Fruit fly (Drosophila melanogaster) ovary, adult (tissue): ENCODE results near the gene Nep3.
"Not testable (repeated sequence)": the region's sequence is repeated elsewhere in the genome, so short reads cannot be mapped to it uniquely, and the experiment has no call there.

Experiments
- CG17801 ChIP-seq: fragments of 200-800 bp; optimal IDR thresholded peaks from 2 replicates; lab custom pipeline; 2019; ENCODE audit warnings: missing biosample characterization, mild to moderate bottlenecking, missing genetic modification characterization, moderate library complexity; ENCODE audit not compliant: partially characterized antibody

The Nep3 gene

DNA sequence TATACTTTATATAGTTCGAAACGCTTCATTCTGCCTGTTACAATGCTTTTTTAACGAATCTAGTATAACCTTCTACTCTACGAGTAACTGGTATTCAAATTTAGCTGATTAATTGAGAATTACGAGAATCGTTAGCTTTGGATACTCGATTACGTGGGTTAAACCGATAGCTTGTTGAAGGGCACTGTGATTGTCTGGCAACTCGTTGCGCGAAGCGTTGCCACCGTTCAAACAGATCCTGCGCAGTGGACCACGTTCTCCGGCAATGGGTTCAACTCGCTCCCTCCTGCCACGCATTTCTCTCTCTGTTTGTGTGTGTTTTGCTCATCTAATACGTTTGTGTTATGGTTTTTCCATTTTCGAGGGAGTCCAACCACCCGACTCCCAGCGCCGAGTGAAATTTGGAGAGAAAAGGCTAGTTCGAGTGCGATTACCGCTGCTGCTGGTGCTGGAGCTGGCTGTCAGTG, at the start of gene Nep3:
Gene Nep3 (plus strand): TSS at position 417 of the 467 bp plus-strand sequence.
- no peak for TF ChIP-seq CG17801 (GFP tag; lab: Kevin White, UChicago)

DNA sequence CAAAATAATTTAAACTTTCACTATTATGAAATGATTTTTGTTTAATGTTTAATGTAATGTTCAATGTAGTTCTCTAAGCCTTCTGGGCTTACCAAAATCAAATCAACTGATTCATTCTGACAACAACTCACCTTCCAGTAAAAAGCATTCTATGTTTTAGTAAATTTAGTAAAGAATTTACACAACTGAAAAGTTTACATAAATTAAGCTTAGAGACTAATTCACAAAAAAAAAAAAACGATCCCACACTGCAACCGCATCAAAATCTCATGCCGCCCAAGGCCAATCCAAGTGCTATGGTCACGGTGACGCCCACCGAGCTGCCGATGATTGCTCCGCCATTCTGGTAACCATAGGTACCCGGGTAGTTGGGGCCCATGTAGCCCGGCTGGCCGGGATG, 45.9 kb upstream of the Nep3 start, which contains the start of gene CG45487:
Gene CG45487 (minus strand): TSS at position 101 of the 400 bp plus-strand sequence.
- TF ChIP-seq CG17801 (GFP tag; lab: Kevin White, UChicago), result not testable (repeated sequence)

DNA sequence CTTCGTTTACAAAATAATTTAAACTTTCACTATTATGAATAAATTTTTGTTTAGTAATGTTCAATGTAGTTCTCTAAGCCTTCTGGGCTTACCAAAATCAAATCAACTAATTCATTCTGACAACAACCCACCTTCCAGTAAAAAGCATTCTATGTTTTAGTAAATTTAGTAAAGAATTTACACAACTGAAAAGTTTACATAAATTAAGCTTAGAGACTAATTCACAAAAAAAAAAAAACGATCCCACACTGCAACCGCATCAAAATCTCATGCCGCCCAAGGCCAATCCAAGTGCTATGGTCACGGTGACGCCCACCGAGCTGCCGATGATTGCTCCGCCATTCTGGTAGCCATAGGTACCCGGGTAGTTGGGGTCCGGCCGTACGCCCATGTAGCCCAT, 40.8 kb upstream of the Nep3 start, which contains the start of gene CG45488:
Gene CG45488 (minus strand): TSS at position 101 of the 400 bp plus-strand sequence.
- not testable (repeated sequence) for TF ChIP-seq CG17801 (GFP tag; lab: Kevin White, UChicago)

DNA sequence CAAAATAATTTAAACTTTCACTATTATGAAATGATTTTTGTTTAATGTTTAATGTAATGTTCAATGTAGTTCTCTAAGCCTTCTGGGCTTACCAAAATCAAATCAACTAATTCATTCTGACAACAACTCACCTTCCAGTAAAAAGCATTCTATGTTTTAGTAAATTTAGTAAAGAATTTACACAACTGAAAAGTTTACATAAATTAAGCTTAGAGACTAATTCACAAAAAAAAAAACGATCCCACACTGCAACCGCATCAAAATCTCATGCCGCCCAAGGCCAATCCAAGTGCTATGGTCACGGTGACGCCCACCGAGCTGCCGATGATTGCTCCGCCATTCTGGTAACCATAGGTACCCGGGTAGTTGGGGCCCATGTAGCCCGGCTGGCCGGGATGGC, 32.0 kb upstream of the Nep3 start, which contains the start of gene CG45489:
Gene CG45489 (minus strand): TSS at position 101 of the 400 bp plus-strand sequence.
- TF ChIP-seq CG17801 (GFP tag; lab: Kevin White, UChicago), result not testable (repeated sequence)

DNA sequence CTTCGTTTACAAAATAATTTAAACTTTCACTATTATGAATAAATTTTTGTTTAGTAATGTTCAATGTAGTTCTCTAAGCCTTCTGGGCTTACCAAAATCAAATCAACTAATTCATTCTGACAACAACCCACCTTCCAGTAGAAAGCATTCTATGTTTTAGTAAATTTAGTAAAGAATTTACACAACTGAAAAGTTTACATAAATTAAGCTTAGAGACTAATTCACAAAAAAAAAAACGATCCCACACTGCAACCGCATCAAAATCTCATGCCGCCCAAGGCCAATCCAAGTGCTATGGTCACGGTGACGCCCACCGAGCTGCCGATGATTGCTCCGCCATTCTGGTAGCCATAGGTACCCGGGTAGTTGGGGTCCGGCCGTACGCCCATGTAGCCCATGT, 26.9 kb upstream of the Nep3 start, which contains the start of gene CG45490:
Gene CG45490 (minus strand): TSS at position 101 of the 400 bp plus-strand sequence.
- not testable (repeated sequence) for TF ChIP-seq CG17801 (GFP tag; lab: Kevin White, UChicago)

DNA sequence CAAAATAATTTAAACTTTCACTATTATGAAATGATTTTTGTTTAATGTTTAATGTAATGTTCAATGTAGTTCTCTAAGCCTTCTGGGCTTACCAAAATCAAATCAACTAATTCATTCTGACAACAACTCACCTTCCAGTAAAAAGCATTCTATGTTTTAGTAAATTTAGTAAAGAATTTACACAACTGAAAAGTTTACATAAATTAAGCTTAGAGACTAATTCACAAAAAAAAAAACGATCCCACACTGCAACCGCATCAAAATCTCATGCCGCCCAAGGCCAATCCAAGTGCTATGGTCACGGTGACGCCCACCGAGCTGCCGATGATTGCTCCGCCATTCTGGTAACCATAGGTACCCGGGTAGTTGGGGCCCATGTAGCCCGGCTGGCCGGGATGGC, 22.2 kb upstream of the Nep3 start, which contains the start of gene CG45491:
Gene CG45491 (minus strand): TSS at position 101 of the 400 bp plus-strand sequence.
- not testable (repeated sequence) for TF ChIP-seq CG17801 (GFP tag; lab: Kevin White, UChicago)

DNA sequence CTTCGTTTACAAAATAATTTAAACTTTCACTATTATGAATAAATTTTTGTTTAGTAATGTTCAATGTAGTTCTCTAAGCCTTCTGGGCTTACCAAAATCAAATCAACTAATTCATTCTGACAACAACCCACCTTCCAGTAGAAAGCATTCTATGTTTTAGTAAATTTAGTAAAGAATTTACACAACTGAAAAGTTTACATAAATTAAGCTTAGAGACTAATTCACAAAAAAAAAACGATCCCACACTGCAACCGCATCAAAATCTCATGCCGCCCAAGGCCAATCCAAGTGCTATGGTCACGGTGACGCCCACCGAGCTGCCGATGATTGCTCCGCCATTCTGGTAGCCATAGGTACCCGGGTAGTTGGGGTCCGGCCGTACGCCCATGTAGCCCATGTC, 17.1 kb upstream of the Nep3 start, which contains the start of gene CG45492:
Gene CG45492 (minus strand): TSS at position 101 of the 400 bp plus-strand sequence.
- not testable (repeated sequence) for TF ChIP-seq CG17801 (GFP tag; lab: Kevin White, UChicago)

DNA sequence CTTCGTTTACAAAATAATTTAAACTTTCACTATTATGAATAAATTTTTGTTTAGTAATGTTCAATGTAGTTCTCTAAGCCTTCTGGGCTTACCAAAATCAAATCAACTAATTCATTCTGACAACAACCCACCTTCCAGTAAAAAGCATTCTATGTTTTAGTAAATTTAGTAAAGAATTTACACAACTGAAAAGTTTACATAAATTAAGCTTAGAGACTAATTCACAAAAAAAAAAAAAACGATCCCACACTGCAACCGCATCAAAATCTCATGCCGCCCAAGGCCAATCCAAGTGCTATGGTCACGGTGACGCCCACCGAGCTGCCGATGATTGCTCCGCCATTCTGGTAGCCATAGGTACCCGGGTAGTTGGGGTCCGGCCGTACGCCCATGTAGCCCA, 12.3 kb upstream of the Nep3 start, which contains the start of gene CG45493:
Gene CG45493 (minus strand): TSS at position 101 of the 400 bp plus-strand sequence.
- not testable (repeated sequence) for TF ChIP-seq CG17801 (GFP tag; lab: Kevin White, UChicago)

DNA sequence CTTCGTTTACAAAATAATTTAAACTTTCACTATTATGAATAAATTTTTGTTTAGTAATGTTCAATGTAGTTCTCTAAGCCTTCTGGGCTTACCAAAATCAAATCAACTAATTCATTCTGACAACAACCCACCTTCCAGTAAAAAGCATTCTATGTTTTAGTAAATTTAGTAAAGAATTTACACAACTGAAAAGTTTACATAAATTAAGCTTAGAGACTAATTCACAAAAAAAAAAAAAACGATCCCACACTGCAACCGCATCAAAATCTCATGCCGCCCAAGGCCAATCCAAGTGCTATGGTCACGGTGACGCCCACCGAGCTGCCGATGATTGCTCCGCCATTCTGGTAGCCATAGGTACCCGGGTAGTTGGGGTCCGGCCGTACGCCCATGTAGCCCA, 7.6 kb upstream of the Nep3 start, which contains the start of gene CG45494:
Gene CG45494 (minus strand): TSS at position 101 of the 400 bp plus-strand sequence.
- not testable (repeated sequence) for TF ChIP-seq CG17801 (GFP tag; lab: Kevin White, UChicago)

DNA sequence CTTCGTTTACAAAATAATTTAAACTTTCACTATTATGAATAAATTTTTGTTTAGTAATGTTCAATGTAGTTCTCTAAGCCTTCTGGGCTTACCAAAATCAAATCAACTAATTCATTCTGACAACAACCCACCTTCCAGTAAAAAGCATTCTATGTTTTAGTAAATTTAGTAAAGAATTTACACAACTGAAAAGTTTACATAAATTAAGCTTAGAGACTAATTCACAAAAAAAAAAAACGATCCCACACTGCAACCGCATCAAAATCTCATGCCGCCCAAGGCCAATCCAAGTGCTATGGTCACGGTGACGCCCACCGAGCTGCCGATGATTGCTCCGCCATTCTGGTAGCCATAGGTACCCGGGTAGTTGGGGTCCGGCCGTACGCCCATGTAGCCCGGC, 2.9 kb upstream of the Nep3 start, which contains the start of gene CG43784:
Gene CG43784 (minus strand): TSS at position 101 of the 400 bp plus-strand sequence.
- TF ChIP-seq CG17801 (GFP tag; lab: Kevin White, UChicago), result not testable (repeated sequence)

DNA sequence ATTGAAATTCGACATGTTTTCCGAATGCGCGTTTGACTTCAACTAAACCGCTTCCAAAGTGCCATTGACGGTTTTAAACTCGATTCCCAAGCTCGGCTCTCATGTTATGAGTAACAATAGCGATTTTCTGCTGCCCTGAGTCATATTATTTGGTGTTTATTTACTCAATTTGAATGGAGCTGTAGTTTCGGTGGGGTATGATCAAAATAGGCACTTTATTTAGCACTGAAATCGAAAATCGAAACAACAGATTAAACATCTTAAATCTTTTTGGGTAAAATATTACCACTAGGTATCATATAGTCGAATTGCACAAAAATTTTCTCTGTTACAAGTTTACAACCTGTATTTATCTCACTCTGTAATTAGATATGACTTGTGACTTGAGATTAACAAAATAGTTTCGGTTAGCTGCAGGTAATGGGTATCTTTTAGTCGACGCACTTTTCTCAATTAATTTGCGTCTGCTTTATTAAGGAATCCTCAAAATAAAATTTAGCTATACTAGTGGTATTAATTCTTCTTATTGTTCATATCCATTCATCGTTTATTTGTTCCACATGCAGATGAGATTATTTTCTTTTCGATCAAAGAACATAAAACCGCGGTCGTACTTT, 1.6 kb upstream of the Nep3 start, which contains the start of gene CG12655:
Gene CG12655 (minus strand): TSS at position 51 of the 617 bp plus-strand sequence.
- TF ChIP-seq CG17801 (GFP tag; lab: Kevin White, UChicago), result no peak

DNA sequence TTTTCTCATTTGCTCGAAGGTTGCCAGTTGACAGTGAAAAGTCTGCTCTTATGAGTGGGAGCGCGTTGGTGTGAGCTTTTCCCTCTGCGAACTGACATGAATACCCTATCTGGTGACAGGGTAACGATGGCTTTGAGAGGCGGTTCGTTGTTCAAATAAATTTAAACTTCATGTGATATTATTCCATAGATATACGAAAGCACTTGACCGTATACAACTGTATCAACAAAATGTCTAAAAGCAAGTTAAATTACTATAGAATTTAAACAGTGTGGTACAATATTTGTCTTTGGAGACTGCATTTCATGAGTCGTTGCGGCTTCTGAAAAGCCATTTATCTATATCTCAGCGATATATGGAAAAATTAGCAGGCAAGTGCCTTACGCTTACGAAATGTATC, 3.1 kb downstream of the Nep3 start:
- TF ChIP-seq CG17801 (GFP tag; lab: Kevin White, UChicago), result no peak

DNA sequence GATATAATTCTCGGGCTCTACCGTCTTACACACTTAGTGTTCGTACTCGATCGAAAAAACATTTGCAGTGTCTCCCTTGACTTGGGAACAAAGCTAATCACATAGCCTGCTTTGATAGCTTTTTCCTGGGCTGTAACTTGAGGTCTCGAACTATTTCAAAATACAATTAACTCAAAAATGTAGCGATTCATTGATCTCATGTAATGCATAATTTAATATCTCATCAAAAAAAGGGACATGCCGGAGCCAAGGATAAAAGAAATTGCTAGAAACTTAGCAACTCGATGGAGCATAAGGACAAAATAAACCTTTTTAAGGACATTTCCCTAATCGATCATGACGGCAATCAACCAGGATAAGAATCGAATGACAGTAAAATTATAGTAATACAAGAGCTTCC, 40.9 kb downstream of the Nep3 start, which contains the start of gene lky:
Gene lky (minus strand): TSS at position 101 of the 400 bp plus-strand sequence.
- no peak for TF ChIP-seq CG17801 (GFP tag; lab: Kevin White, UChicago)
